Fruit fly (Drosophila melanogaster) whole organism, wandering third instar larva: ENCODE data around the gene CG42263.

Experiments
- CG32264 ChIP-seq: fragments of 200-800 bp; sonication (Bioruptor generic); optimal IDR thresholded peaks from 2 replicates; lab custom pipeline; 2016; ENCODE audit warnings: missing biosample characterization, missing genetic modification characterization
- CG9705 ChIP-seq: fragments of 200-800 bp; sonication (Bioruptor generic); optimal IDR thresholded peaks from 2 replicates; lab custom pipeline; 2018; ENCODE audit warnings: missing biosample characterization, mild to moderate bottlenecking, missing genetic modification characterization
- CrebA ChIP-seq: fragments of 200-800 bp; sonication (Bioruptor generic); optimal IDR thresholded peaks from 2 replicates; lab custom pipeline; 2016; ENCODE audit warnings: missing biosample characterization, mild to moderate bottlenecking, missing genetic modification characterization, borderline replicate concordance
- Dfd ChIP-seq: fragments of >200 bp; optimal IDR thresholded peaks from 2 replicates; lab custom pipeline; 2017; ENCODE audit warnings: missing biosample characterization, missing genetic modification characterization
- Dif ChIP-seq: fragments of 200-275, 200-300 bp; sonication (Bioruptor generic); optimal IDR thresholded peaks from 2 replicates; lab custom pipeline; 2018; ENCODE audit warnings: missing biosample characterization, missing genetic modification characterization; ENCODE audit not compliant: partially characterized antibody
- GATAd ChIP-seq: sonication (Bioruptor generic); optimal IDR thresholded peaks from 2 replicates; lab custom pipeline; 2016; ENCODE audit warnings: missing biosample characterization, missing genetic modification characterization
- HLH106 ChIP-seq: fragments of 200-800 bp; optimal IDR thresholded peaks from 3 replicates; lab custom pipeline; 2019; ENCODE audit warnings: missing biosample characterization, mild to moderate bottlenecking, missing genetic modification characterization, moderate library complexity
- Hr78 ChIP-seq: fragments of >200 bp; optimal IDR thresholded peaks from 2 replicates; lab custom pipeline; 2017; ENCODE audit warnings: missing biosample characterization, missing genetic modification characterization
- Hr83 ChIP-seq: fragments of 200-300 bp; sonication (Bioruptor generic); optimal IDR thresholded peaks from 2 replicates; lab custom pipeline; 2016; ENCODE audit warnings: missing biosample characterization, mild to moderate bottlenecking, missing genetic modification characterization, moderate library complexity; ENCODE audit not compliant: poor library complexity, severe bottlenecking
- Jra ChIP-seq: sonication (Bioruptor generic); optimal IDR thresholded peaks from 2 replicates; lab custom pipeline; 2016; ENCODE audit warnings: missing biosample characterization, missing genetic modification characterization
- Mio ChIP-seq: sonication (Bioruptor generic); optimal IDR thresholded peaks from 2 replicates; lab custom pipeline; 2016; ENCODE audit warnings: missing biosample characterization, missing genetic modification characterization
- Myc ChIP-seq: fragments of >200 bp; optimal IDR thresholded peaks from 2 replicates; lab custom pipeline; 2017
- N ChIP-seq: fragments of >200 bp; optimal IDR thresholded peaks from 2 replicates; lab custom pipeline; 2018; ENCODE audit warnings: missing biosample characterization, missing external identifiers, missing genetic modification characterization
- OdsH ChIP-seq: fragments of 200-800 bp; sonication (Bioruptor generic); optimal IDR thresholded peaks from 2 replicates; lab custom pipeline; 2016; ENCODE audit warnings: missing biosample characterization, mild to moderate bottlenecking, missing genetic modification characterization
- Rel ChIP-seq, 2 experiments: fragments of 200-800 bp; sonication (Bioruptor generic) in 1 of 2; optimal IDR thresholded peaks; 2 replicates in 1 of 2; 3 replicates in 1 of 2; lab custom pipeline; 2016 to 2019; ENCODE audit warnings: mild to moderate bottlenecking in 2 of 2, missing biosample characterization in 2 of 2, missing genetic modification characterization in 2 of 2, moderate library complexity in 1 of 2
- Vsx2 ChIP-seq: fragments of 200-300, 225-300 bp; sonication (Bioruptor generic); optimal IDR thresholded peaks from 2 replicates; lab custom pipeline; 2018; ENCODE audit warnings: missing biosample characterization, missing genetic modification characterization; ENCODE audit not compliant: partially characterized antibody
- br ChIP-seq: fragments of 200-800 bp; sonication (Bioruptor generic); optimal IDR thresholded peaks from 2 replicates; lab custom pipeline; 2016; ENCODE audit warnings: missing biosample characterization, missing genetic modification characterization
- brk ChIP-seq: fragments of 200-800 bp; sonication (Bioruptor generic); optimal IDR thresholded peaks from 2 replicates; lab custom pipeline; 2016; ENCODE audit warnings: missing biosample characterization, mild to moderate bottlenecking, missing genetic modification characterization
- dmrt93B ChIP-seq: fragments of 200-800 bp; sonication (Bioruptor generic); optimal IDR thresholded peaks from 2 replicates; lab custom pipeline; 2018; ENCODE audit warnings: missing biosample characterization, mild to moderate bottlenecking, missing genetic modification characterization
- dsf ChIP-seq: sonication (Bioruptor generic); optimal IDR thresholded peaks from 2 replicates; lab custom pipeline; 2016; ENCODE audit warnings: missing biosample characterization, missing genetic modification characterization, borderline replicate concordance
- ey ChIP-seq: fragments of 200-800 bp; sonication (Bioruptor generic); optimal IDR thresholded peaks from 2 replicates; lab custom pipeline; 2016; ENCODE audit warnings: missing biosample characterization, missing genetic modification characterization
- foxo ChIP-seq, 2 experiments: fragments of 200-800 bp; sonication (Bioruptor generic); optimal IDR thresholded peaks; 2 replicates in 1 of 2; 3 replicates in 1 of 2; lab custom pipeline; 2016 to 2017; ENCODE audit warnings: missing biosample characterization in 2 of 2, missing genetic modification characterization in 2 of 2
- fru ChIP-seq: fragments of 200-800 bp; sonication (Bioruptor generic); optimal IDR thresholded peaks from 3 replicates; lab custom pipeline; 2016; ENCODE audit warnings: missing biosample characterization, mild to moderate bottlenecking, missing genetic modification characterization
- h ChIP-seq: fragments of 200-800 bp; sonication (Bioruptor generic); optimal IDR thresholded peaks from 3 replicates; lab custom pipeline; 2016; ENCODE audit warnings: missing biosample characterization, mild to moderate bottlenecking, missing genetic modification characterization
- jim ChIP-seq: fragments of 175-275, 200-325 bp; sonication (Bioruptor generic); optimal IDR thresholded peaks from 2 replicates; lab custom pipeline; 2016; ENCODE audit warnings: missing biosample characterization, mild to moderate bottlenecking, missing genetic modification characterization
- lola ChIP-seq: fragments of >200 bp; optimal IDR thresholded peaks from 2 replicates; lab custom pipeline; 2017; ENCODE audit warnings: missing biosample characterization, missing genetic modification characterization
- rgr ChIP-seq: fragments of 200-800 bp; sonication (Bioruptor generic); optimal IDR thresholded peaks from 3 replicates; lab custom pipeline; 2016; ENCODE audit warnings: missing biosample characterization, mild to moderate bottlenecking, missing genetic modification characterization
- sage ChIP-seq: fragments of 200-800 bp; sonication (Bioruptor generic); optimal IDR thresholded peaks from 2 replicates; lab custom pipeline; 2016; ENCODE audit warnings: missing biosample characterization, mild to moderate bottlenecking, missing genetic modification characterization
- sv ChIP-seq: fragments of 200-800 bp; sonication (Bioruptor generic); optimal IDR thresholded peaks from 3 replicates; lab custom pipeline; 2016; ENCODE audit warnings: missing biosample characterization, missing genetic modification characterization
- tai ChIP-seq: sonication (Bioruptor generic); optimal IDR thresholded peaks from 2 replicates; lab custom pipeline; 2016; ENCODE audit warnings: missing biosample characterization, missing genetic modification characterization
- usp ChIP-seq: fragments of >200 bp; optimal IDR thresholded peaks from 2 replicates; lab custom pipeline; 2017; ENCODE audit warnings: missing biosample characterization, missing genetic modification characterization

The CG42263 gene

DNA sequence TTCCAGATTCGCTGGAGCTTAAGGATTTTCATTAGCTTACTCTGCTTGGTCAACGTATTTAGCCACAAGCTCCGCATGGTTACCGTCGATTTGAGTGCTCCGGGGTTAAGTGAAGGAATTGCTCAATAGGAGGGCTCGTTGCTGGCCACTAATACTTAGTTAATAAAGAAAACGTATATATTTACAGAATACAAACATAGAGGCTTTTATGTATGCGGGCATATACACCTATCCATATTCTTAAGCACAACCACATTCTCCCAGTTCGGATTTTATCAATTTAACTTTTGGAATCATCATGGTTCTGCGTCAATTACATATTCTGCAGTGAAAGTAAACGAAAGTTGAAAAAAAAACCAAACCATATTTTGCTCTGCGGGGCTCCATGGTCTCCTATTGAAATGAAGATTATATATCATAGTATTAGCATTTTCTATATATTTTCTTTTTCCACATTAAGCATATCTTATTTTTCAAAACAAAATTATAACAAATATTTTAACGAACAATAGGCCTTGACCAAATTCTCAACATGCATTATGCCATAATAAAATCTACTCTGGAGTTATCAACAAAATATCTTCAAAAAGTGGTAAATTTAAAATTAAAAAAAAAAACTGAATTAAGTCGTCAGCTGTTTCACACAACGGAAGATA is 44.6 kb upstream of the CG42263 start, which contains the start of the genes Tom20 and Gabat:
Tom20 (plus strand) TSS at position 564 of the 656 bp plus-strand sequence.
Gabat (minus strand) TSS at position 606 of the 656 bp plus-strand sequence.
- no peak for TF ChIP-seq OdsH
- TF ChIP-seq Dif (GFP tag; lab: Kevin White, UChicago): no peak
- TF ChIP-seq sage (GFP tag; lab: Kevin White, UChicago): no peak

DNA sequence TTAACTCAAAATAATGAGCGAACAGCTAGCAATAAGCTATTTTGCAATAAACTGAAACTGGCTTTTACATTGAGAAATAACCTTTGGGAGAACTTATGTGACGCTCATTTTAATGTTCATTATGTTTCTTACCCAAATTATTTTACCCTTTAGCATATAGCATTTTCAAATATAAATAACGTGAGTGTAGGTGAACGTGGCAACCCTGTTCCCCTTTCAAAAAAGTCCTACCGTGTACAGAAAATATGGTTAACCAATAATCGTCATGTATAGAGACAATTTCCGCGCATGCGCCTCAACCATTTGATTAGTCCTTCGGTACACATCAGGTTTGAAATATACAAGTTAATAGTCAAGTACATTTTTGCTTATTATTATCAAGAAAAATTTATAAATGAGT is 38.4 kb upstream of the CG42263 start:
- no peak for TF ChIP-seq ey (GFP tag; lab: Kevin White, UChicago)
- TF ChIP-seq foxo (GFP tag; optimal IDR thresholded peaks at IDR 0.05; lab: Kevin White, UChicago): no peak
- TF ChIP-seq Hr78: no peak
- TF ChIP-seq Vsx2 (GFP tag; lab: Kevin White, UChicago): no peak
- TF ChIP-seq jim (GFP tag; lab: Kevin White, UChicago): no peak
- TF ChIP-seq CG32264 (GFP tag; lab: Kevin White, UChicago): no peak
- TF ChIP-seq Dif (GFP tag; lab: Kevin White, UChicago): no peak
- TF ChIP-seq br (GFP tag; lab: Kevin White, UChicago): no peak

DNA sequence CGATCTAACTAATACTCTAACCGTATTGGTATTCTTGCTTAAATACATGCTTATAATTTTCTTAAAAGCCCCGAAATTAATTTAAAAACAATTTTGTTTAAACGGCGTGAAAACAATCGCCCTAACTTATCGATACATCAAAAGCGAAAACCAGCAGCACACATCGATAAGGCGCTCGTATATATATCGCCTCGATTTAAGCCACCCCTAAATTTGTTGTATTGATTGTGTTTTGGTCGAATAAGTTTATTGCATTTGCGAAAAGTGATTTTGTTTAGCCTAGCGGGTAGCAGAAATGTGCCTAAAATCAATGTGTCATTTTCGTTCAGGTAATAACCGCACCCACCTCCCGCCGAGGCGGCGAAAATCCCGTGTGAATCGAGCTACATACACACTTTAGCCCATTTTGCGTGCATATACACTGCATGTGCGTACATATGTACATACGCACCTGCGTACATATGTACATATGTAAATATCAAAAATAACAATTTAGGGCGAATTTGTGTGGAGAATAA is 36.2 kb upstream of the CG42263 start, which contains the start of the genes CG7646 and Nca:
CG7646 (plus strand) TSS at position 174 of the 518 bp plus-strand sequence.
Nca (plus strand) TSS at position 174 of the 518 bp plus-strand sequence.
- TF ChIP-seq Hr83: peak; percentile 3
- TF ChIP-seq CrebA (GFP tag; lab: Kevin White, UChicago): no peak
- no peak for TF ChIP-seq sv (GFP tag; lab: Kevin White, UChicago)
- peak; percentile 30 for TF ChIP-seq brk (GFP tag; lab: Kevin White, UChicago)
- peak; percentile 29 for TF ChIP-seq h (GFP tag; lab: Kevin White, UChicago)
- TF ChIP-seq tai: peak; percentile 5
- TF ChIP-seq CG9705 (GFP tag; lab: Kevin White, UChicago): peak; percentile 22
- peak; percentile 46 for TF ChIP-seq Jra (GFP tag; lab: Kevin White, UChicago)

DNA sequence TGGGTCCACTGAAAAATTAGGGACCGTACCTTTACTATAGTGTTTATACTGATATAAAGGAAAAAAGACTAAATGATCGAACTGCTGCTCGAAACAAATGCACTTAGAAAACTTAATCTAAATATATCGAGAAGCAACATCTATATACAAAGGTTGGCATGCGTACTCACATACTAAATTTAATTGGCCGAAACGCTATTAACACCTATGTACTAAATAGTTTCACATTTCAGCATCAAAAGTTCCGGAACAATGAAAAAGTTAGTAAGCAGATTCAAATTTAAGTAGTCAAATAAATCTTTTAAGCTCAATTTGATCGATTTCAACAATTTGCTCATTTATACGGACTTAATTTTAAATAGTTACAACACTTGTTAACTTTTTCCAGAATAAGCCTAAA is 35.5 kb upstream of the CG42263 start, which contains the start of gene fln:
fln (minus strand) TSS at position 101 of the 400 bp plus-strand sequence.
- no peak for TF ChIP-seq Jra (GFP tag; lab: Kevin White, UChicago)
- TF ChIP-seq N: no peak
- TF ChIP-seq Rel (GFP tag; optimal IDR thresholded peaks at IDR 0.05; lab: Kevin White, UChicago): no peak
- no peak for TF ChIP-seq Rel (tag; optimal IDR thresholded peaks at IDR 0.05; lab: Kevin White, UChicago)
- TF ChIP-seq sage (GFP tag; lab: Kevin White, UChicago): no peak
- no peak for TF ChIP-seq jim (GFP tag; lab: Kevin White, UChicago)
- TF ChIP-seq dsf (GFP tag; lab: Kevin White, UChicago): no peak
- no peak for TF ChIP-seq GATAd
- no peak for TF ChIP-seq lola (GFP tag; lab: Kevin White, UChicago)
- TF ChIP-seq Myc (lab: Kevin White, UChicago): no peak
- no peak for TF ChIP-seq sv (GFP tag; lab: Kevin White, UChicago)
- no peak for TF ChIP-seq br (GFP tag; lab: Kevin White, UChicago)
- TF ChIP-seq rgr: no peak
- no peak for TF ChIP-seq OdsH
- no peak for TF ChIP-seq fru (GFP tag; lab: Kevin White, UChicago)
- no peak for TF ChIP-seq HLH106 (tag; lab: Kevin White, UChicago)
- no peak for TF ChIP-seq usp
- TF ChIP-seq tai: no peak
- no peak for TF ChIP-seq Dif (GFP tag; lab: Kevin White, UChicago)

DNA sequence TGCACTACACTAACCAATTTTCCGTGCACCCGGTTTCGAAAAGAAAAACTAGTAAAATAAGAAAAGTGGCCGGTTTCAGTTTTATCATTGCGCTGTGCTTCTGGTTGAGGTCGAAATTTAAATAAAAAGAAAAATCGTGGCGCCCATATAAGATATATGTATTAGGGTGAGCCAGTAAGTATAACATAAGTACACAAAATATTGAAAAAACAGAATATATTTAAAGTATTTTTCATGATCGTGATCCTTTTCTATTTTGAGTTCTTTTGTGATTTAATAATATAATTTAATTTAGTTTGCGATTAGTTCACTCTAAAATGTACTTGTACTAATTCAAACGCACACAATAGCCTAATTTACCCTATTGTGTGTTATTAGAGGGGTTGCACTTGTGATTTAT is 33.3 kb upstream of the CG42263 start, which contains the start of gene Csas:
Csas (minus strand) TSS at position 101 of the 400 bp plus-strand sequence.
- no peak for TF ChIP-seq Myc (lab: Kevin White, UChicago)
- TF ChIP-seq Mio (GFP tag; lab: Kevin White, UChicago): no peak
- TF ChIP-seq sv (GFP tag; lab: Kevin White, UChicago): no peak
- no peak for TF ChIP-seq dmrt93B (GFP tag; lab: Kevin White, UChicago)
- TF ChIP-seq GATAd: no peak
- TF ChIP-seq ey (GFP tag; lab: Kevin White, UChicago): no peak
- TF ChIP-seq jim (GFP tag; lab: Kevin White, UChicago): no peak
- TF ChIP-seq rgr: no peak
- TF ChIP-seq usp: no peak
- TF ChIP-seq OdsH: no peak
- no peak for TF ChIP-seq Dfd
- TF ChIP-seq CG9705 (GFP tag; lab: Kevin White, UChicago): no peak
- no peak for TF ChIP-seq dsf (GFP tag; lab: Kevin White, UChicago)
- TF ChIP-seq HLH106 (tag; lab: Kevin White, UChicago): no peak
- no peak for TF ChIP-seq CG32264 (GFP tag; lab: Kevin White, UChicago)
